Worm (Caenorhabditis elegans) whole organism, L4 larva: ENCODE results near the gene exc-15.

Experiments used
- R02D3.7 ChIP-seq: fragments of 150-350 bp; sonication (generic microtip); optimal IDR thresholded peaks from 3 replicates; lab custom pipeline; 2014; ENCODE audit warnings: missing biosample characterization, missing genetic modification characterization
- ZK546.5 ChIP-seq, 2 experiments: sonication (generic microtip); optimal IDR thresholded peaks; 2 replicates each; lab custom pipeline; 2017; ENCODE audit warnings: missing biosample characterization in 2 of 2, missing genetic modification characterization in 2 of 2
- dve-1 ChIP-seq: sonication (generic microtip); optimal IDR thresholded peaks from 2 replicates; lab custom pipeline; 2017; ENCODE audit warnings: antibody characterized with exemption, mild to moderate bottlenecking, missing genetic modification characterization, missing compliant biosample characterization; ENCODE audit not compliant: insufficient read depth
- fkh-10 ChIP-seq: fragments of 150-350 bp; optimal IDR thresholded peaks from 2 replicates; lab custom pipeline; 2014; ENCODE audit warnings: missing biosample characterization, missing genetic modification reagents, missing genetic modification characterization
- fos-1 ChIP-seq: fragments of 150-350 bp; optimal IDR thresholded peaks from 2 replicates; lab custom pipeline; 2014; ENCODE audit warnings: missing biosample characterization, missing genetic modification characterization
- nhr-11 ChIP-seq: fragments of 150-350 bp; optimal IDR thresholded peaks from 2 replicates; lab custom pipeline; 2014; ENCODE audit warnings: missing biosample characterization, missing genetic modification characterization
- pqm-1 ChIP-seq: sonication (generic microtip); optimal IDR thresholded peaks from 2 replicates; lab custom pipeline; 2017; ENCODE audit warnings: missing biosample characterization, missing genetic modification characterization
- sdz-12 ChIP-seq: fragments of 200-800 bp; sonication (Bioruptor generic); optimal IDR thresholded peaks from 2 replicates; lab custom pipeline; 2018; ENCODE audit warnings: mild to moderate bottlenecking, missing genetic modification characterization, missing compliant biosample characterization
- unc-62 ChIP-seq, 3 experiments: fragments of 150-350 bp in 1 of 3; sonication (generic microtip); optimal IDR thresholded peaks in 2 of 3; peaks in 1 of 3; 1 replicate in 1 of 3; 2 replicates in 2 of 3; lab custom pipeline; 2014 to 2017; ENCODE audit warnings: missing biosample characterization in 3 of 3, missing genetic modification characterization in 3 of 3, missing genetic modification reagents in 3 of 3, missing genotype in 1 of 3

DNA sequence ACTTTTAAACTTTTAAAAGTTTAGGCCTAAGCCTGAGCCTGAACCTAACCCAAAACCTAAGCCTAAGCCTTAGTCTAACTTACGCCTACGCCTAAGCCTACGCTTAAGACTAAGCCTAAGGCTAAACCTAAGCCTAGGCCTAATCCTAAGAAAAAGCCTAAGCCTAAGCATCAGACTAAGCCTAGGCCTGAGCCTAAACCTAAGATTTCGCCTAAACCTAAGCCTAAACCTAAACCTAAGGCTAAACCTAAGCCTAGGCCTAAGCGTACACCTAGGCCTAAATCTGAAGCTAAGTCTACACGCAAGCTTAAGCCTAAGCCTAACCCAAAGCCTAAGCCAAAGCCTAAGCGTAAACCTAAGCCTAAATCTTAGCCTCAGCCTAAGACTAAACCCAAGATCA is 27.1 kb downstream of the exc-15 start:
- TF ChIP-seq ZK546.5 (tag; optimal IDR thresholded peaks at IDR 0.05; lab: Kevin White, UChicago) (no peak), R02D3.7 (tag; lab: Kevin White, UChicago) (no peak), nhr-11 (no peak), sdz-12 (GFP tag; lab: Kevin White, UChicago) (no peak), dve-1 (tag; lab: Kevin White, UChicago) (no peak), fos-1 (no peak), fkh-10 (no peak), unc-62 (GFP tag; optimal IDR thresholded peaks at IDR 0.05 in 1 of 2; lab: Kevin White, UChicago) (peak in 1 of 2 experiments; percentile 96), unc-62 (tag; optimal IDR thresholded peaks at IDR 0.05; lab: Kevin White, UChicago) (no peak), pqm-1 (tag; lab: Kevin White, UChicago) (no peak)
